Fruit fly (Drosophila melanogaster): ENCODE results near the gene ovo.

dm6 chrX:5030110-5030663, 17.9 kb upstream of the ovo start:
- TF ChIP-seq CG6654 (GFP tag; optimal IDR thresholded peaks at IDR 0.05), result no peak
- no peak for TF ChIP-seq D19B (GFP tag; optimal IDR thresholded peaks at IDR 0.05)
- no peak for TF ChIP-seq br (optimal IDR thresholded peaks at IDR 0.05)
- no peak for TF ChIP-seq MBD-R2 (GFP tag; IDR thresholded peaks at IDR 0.05)
- no peak for TF ChIP-seq usp (GFP tag; optimal IDR thresholded peaks at IDR 0.05)
- TF ChIP-seq Tbp (GFP tag; optimal IDR thresholded peaks at IDR 0.05), result no peak
- TF ChIP-seq CG4854 (GFP tag; optimal IDR thresholded peaks at IDR 0.05), result no peak
- no peak for TF ChIP-seq CG15696 (tag; optimal IDR thresholded peaks at IDR 0.05)
- no peak for TF ChIP-seq Side (GFP tag; optimal IDR thresholded peaks at IDR 0.05)
- no peak for TF ChIP-seq CG14667 (GFP tag; IDR thresholded peaks at IDR 0.05)
- TF ChIP-seq CG1233 (GFP tag; optimal IDR thresholded peaks at IDR 0.05), result no peak
- TF ChIP-seq Bteb2 (GFP tag; optimal IDR thresholded peaks at IDR 0.05), result no peak

Measured in whole organism, embryonic.